Fruit fly (Drosophila melanogaster) whole organism, embryonic: ENCODE measurements around the gene mTTF.

ENCODE experiments used
- Antp ChIP-seq: fragments of 200-800 bp; sonication (Bioruptor generic); optimal IDR thresholded peaks from 3 replicates; lab custom pipeline; 2016; ENCODE audit warnings: missing biosample characterization, missing genetic modification characterization
- Awh ChIP-seq: fragments of 200-800 bp; sonication (Bioruptor generic); IDR thresholded peaks from 2 replicates; pipeline ENCODE4, ENCODE4 v1.3.6; 2022; ENCODE audit warnings: missing biosample characterization, missing genetic modification characterization
- CG10366 ChIP-seq: fragments of 200-800 bp; sonication (Bioruptor generic); IDR thresholded peaks from 2 replicates; pipeline ENCODE4 v1.3.6; 2022; ENCODE audit warnings: missing biosample characterization, missing genetic modification characterization
- CG11723 ChIP-seq: fragments of 200-800 bp; sonication (Bioruptor generic); optimal IDR thresholded peaks from 2 replicates; lab custom pipeline; 2017; ENCODE audit warnings: missing biosample characterization, mild to moderate bottlenecking, missing genetic modification characterization
- CG14965 ChIP-seq: fragments of 200-800 bp; sonication (Bioruptor generic); optimal IDR thresholded peaks from 2 replicates; lab custom pipeline; 2016; ENCODE audit warnings: missing biosample characterization, missing genetic modification characterization, borderline replicate concordance
- CG1529 ChIP-seq: fragments of 200-800 bp; sonication (Bioruptor generic); optimal IDR thresholded peaks from 3 replicates; lab custom pipeline; 2018; ENCODE audit warnings: missing biosample characterization, missing genetic modification characterization
- CG1602 ChIP-seq: fragments of 200-800 bp; sonication (Bioruptor generic); optimal IDR thresholded peaks from 3 replicates; lab custom pipeline; 2016; ENCODE audit warnings: missing biosample characterization, missing genetic modification characterization
- CG17359 ChIP-seq: fragments of 200-800 bp; sonication (Bioruptor generic); optimal IDR thresholded peaks from 3 replicates; lab custom pipeline; 2018; ENCODE audit warnings: missing biosample characterization, mild to moderate bottlenecking, missing genetic modification characterization, moderate library complexity
- CG18011 ChIP-seq: fragments of 200-800 bp; sonication (Bioruptor generic); optimal IDR thresholded peaks from 2 replicates; lab custom pipeline; 2017; ENCODE audit warnings: missing biosample characterization, missing genetic modification characterization, mild to moderate bottlenecking, moderate library complexity, missing genotype
- CG3163 ChIP-seq: fragments of 200-800 bp; sonication (Bioruptor generic); optimal IDR thresholded peaks from 3 replicates; lab custom pipeline; 2016; ENCODE audit warnings: missing biosample characterization, missing genetic modification characterization
- CG32772 ChIP-seq: fragments of 200-800 bp; sonication (Bioruptor generic); IDR thresholded peaks from 2 replicates; pipeline ENCODE4 v1.3.6; 2022; ENCODE audit warnings: missing biosample characterization, missing genetic modification characterization
- CG4424 ChIP-seq: fragments of 200-800 bp; sonication (Bioruptor generic); optimal IDR thresholded peaks from 3 replicates; lab custom pipeline; 2016; ENCODE audit warnings: missing biosample characterization, missing genetic modification characterization
- CG4854 ChIP-seq: fragments of 200-800 bp; sonication (Bioruptor generic); optimal IDR thresholded peaks from 2 replicates; lab custom pipeline; 2016; ENCODE audit warnings: missing biosample characterization, missing genetic modification characterization, inconsistent platforms
- CG5180 ChIP-seq: fragments of 200-800 bp; sonication (Bioruptor generic); optimal IDR thresholded peaks from 3 replicates; lab custom pipeline; 2017; ENCODE audit warnings: missing biosample characterization, missing genetic modification characterization, mild to moderate bottlenecking, moderate library complexity, missing genetic modification reagents
- CG6854 ChIP-seq: fragments of 200-800 bp; sonication (Bioruptor generic); optimal IDR thresholded peaks from 3 replicates; lab custom pipeline; 2017; ENCODE audit warnings: missing biosample characterization, mild to moderate bottlenecking, missing genetic modification characterization
- CG7357 ChIP-seq: fragments of 200-800 bp; sonication (Bioruptor generic); IDR thresholded peaks from 3 replicates; pipeline ENCODE4 v1.3.6; 2022; ENCODE audit warnings: missing biosample characterization, missing genetic modification characterization
- CG7963 ChIP-seq: fragments of 200-800 bp; sonication (Bioruptor generic); IDR thresholded peaks from 3 replicates; pipeline ENCODE4 v1.3.6; 2022; ENCODE audit warnings: missing biosample characterization, missing genetic modification characterization; ENCODE audit not compliant: partially characterized antibody
- CG9817 ChIP-seq: fragments of 200-800 bp; sonication (Bioruptor generic); optimal IDR thresholded peaks from 2 replicates; lab custom pipeline; 2018; ENCODE audit warnings: missing biosample characterization, mild to moderate bottlenecking, missing genetic modification characterization, moderate library complexity
- CHES-1-like ChIP-seq: fragments of 200-800 bp; sonication (Bioruptor generic); optimal IDR thresholded peaks from 2 replicates; lab custom pipeline; 2016; ENCODE audit warnings: missing biosample characterization, missing genetic modification characterization
- Dek ChIP-seq: fragments of 200-800 bp; sonication (Bioruptor generic); optimal IDR thresholded peaks from 3 replicates; lab custom pipeline; 2019; ENCODE audit warnings: missing biosample characterization, mild to moderate bottlenecking, missing genetic modification characterization, moderate library complexity
- HLH3B ChIP-seq: fragments of 200-800 bp; sonication (Bioruptor generic); IDR thresholded peaks from 2 replicates; pipeline ENCODE4 v1.3.6; 2022; ENCODE audit warnings: missing biosample characterization, missing genetic modification characterization
- MBD-R2 ChIP-seq: fragments of 200-800 bp; sonication (Bioruptor generic); IDR thresholded peaks from 2 replicates; pipeline ENCODE4 v1.3.6; 2022; ENCODE audit warnings: missing biosample characterization, missing genetic modification characterization
- MTF-1 ChIP-seq: fragments of 200-800 bp; sonication (Bioruptor generic); optimal IDR thresholded peaks from 2 replicates; lab custom pipeline; 2018; ENCODE audit warnings: missing biosample characterization, mild to moderate bottlenecking, missing genetic modification characterization, borderline replicate concordance
- Nf-YA ChIP-seq: fragments of 200-800 bp; sonication (Bioruptor generic); IDR thresholded peaks from 2 replicates; pipeline ENCODE4 v1.3.6; 2022; ENCODE audit warnings: missing biosample characterization, missing genetic modification characterization
- Oaz ChIP-seq: fragments of 200-800 bp; sonication (Bioruptor generic); IDR thresholded peaks from 2 replicates; pipeline ENCODE4 v1.3.6; 2022; ENCODE audit warnings: missing biosample characterization, missing genetic modification characterization
- Ptx1 ChIP-seq: fragments of 200-800 bp; sonication (Bioruptor generic); IDR thresholded peaks from 2 replicates; pipeline ENCODE4 v1.3.6; 2022; ENCODE audit warnings: missing biosample characterization, missing genetic modification characterization
- Stat92E ChIP-seq, 3 experiments: fragments of >200 bp in 2 of 3; fragments of 200-800 bp in 1 of 3; sonication (Bioruptor generic) in 1 of 3; optimal IDR thresholded peaks; 2 replicates each; lab custom pipeline; 2017 to 2019; ENCODE audit warnings: missing biosample characterization in 3 of 3, missing genetic modification characterization in 3 of 3, mild to moderate bottlenecking in 1 of 3, moderate library complexity in 1 of 3
- Tbp ChIP-seq: fragments of >200 bp; optimal IDR thresholded peaks from 2 replicates; lab custom pipeline; 2018; ENCODE audit warnings: missing biosample characterization, missing genetic modification characterization
- Usf ChIP-seq: fragments of 200-800 bp; sonication (Bioruptor generic); optimal IDR thresholded peaks from 2 replicates; lab custom pipeline; 2017; ENCODE audit warnings: missing genotype, missing biosample characterization, missing genetic modification characterization
- ac ChIP-seq: fragments of 200-800 bp; sonication (Bioruptor generic); optimal IDR thresholded peaks from 3 replicates; lab custom pipeline; 2017; ENCODE audit warnings: missing biosample characterization, mild to moderate bottlenecking, missing genetic modification characterization
- bab2 ChIP-seq: fragments of 200-800 bp; sonication (Bioruptor generic); optimal IDR thresholded peaks from 2 replicates; lab custom pipeline; 2016; ENCODE audit warnings: missing biosample characterization, missing genetic modification characterization
- br ChIP-seq: fragments of >200 bp; optimal IDR thresholded peaks from 2 replicates; lab custom pipeline; 2017
- bsh ChIP-seq, 2 experiments: fragments of 200-800 bp; sonication (Bioruptor generic); optimal IDR thresholded peaks; 2 replicates each; lab custom pipeline; 2017 to 2018; ENCODE audit warnings: mild to moderate bottlenecking in 2 of 2, missing biosample characterization in 2 of 2, missing genetic modification characterization in 2 of 2, moderate library complexity in 1 of 2
- crc ChIP-seq: fragments of 200-800 bp; sonication (Bioruptor generic); optimal IDR thresholded peaks from 2 replicates; lab custom pipeline; 2016; ENCODE audit warnings: missing biosample characterization, missing genetic modification characterization
- disco-r ChIP-seq: fragments of 200-800 bp; sonication (Bioruptor generic); optimal IDR thresholded peaks from 2 replicates; lab custom pipeline; 2016; ENCODE audit warnings: missing biosample characterization, missing genetic modification characterization
- dmrt99B ChIP-seq: fragments of 200-800 bp; sonication (Bioruptor generic); optimal IDR thresholded peaks from 2 replicates; lab custom pipeline; 2018; ENCODE audit warnings: missing biosample characterization, mild to moderate bottlenecking, missing genetic modification characterization, moderate library complexity
- fd3F ChIP-seq: fragments of 200-800 bp; sonication (Bioruptor generic); optimal IDR thresholded peaks from 2 replicates; lab custom pipeline; 2018; ENCODE audit warnings: missing biosample characterization, mild to moderate bottlenecking, missing genetic modification characterization, moderate library complexity
- grn ChIP-seq: fragments of 200-800 bp; sonication (Bioruptor generic); optimal IDR thresholded peaks from 3 replicates; lab custom pipeline; 2017; ENCODE audit warnings: missing biosample characterization, missing genetic modification characterization
- h ChIP-seq: fragments of >200 bp; optimal IDR thresholded peaks from 2 replicates; lab custom pipeline; 2017
- hth ChIP-seq: fragments of >200 bp; optimal IDR thresholded peaks from 2 replicates; lab custom pipeline; 2017; ENCODE audit warnings: inconsistent platforms
- kah ChIP-seq: fragments of 200-800 bp; sonication (Bioruptor generic); optimal IDR thresholded peaks from 2 replicates; lab custom pipeline; 2018; ENCODE audit warnings: missing biosample characterization, mild to moderate bottlenecking, missing genetic modification characterization
- kni ChIP-seq: fragments of 200-800 bp; sonication (Bioruptor generic); optimal IDR thresholded peaks from 3 replicates; lab custom pipeline; 2017; ENCODE audit warnings: mild to moderate bottlenecking, missing biosample characterization, missing genetic modification reagents, missing genetic modification characterization
- pfk ChIP-seq: fragments of 200-800 bp; sonication (Bioruptor generic); optimal IDR thresholded peaks from 2 replicates; lab custom pipeline; 2018; ENCODE audit warnings: missing biosample characterization, mild to moderate bottlenecking, missing genetic modification characterization, moderate library complexity
- sens ChIP-seq: fragments of 200-800 bp; sonication (Bioruptor generic); peaks from one replicate; lab custom pipeline; 2016; ENCODE audit warnings: missing biosample characterization, missing genetic modification characterization
- sna ChIP-seq: fragments of 200-800 bp; sonication (Bioruptor generic); IDR thresholded peaks from 2 replicates; pipeline ENCODE4 v1.3.6; 2022; ENCODE audit warnings: missing biosample characterization, missing genetic modification characterization; ENCODE audit not compliant: partially characterized antibody
- sr ChIP-seq: fragments of 200-800 bp; sonication (Bioruptor generic); IDR thresholded peaks from 3 replicates; pipeline ENCODE4 v1.3.6; 2022; ENCODE audit warnings: missing biosample characterization, missing genetic modification characterization
- sug ChIP-seq: fragments of 200-800 bp; optimal IDR thresholded peaks from 2 replicates; lab custom pipeline; 2019; ENCODE audit warnings: missing biosample characterization, mild to moderate bottlenecking, missing genetic modification characterization, moderate library complexity
- trh ChIP-seq: fragments of 200-800 bp; sonication (Bioruptor generic); optimal IDR thresholded peaks from 2 replicates; lab custom pipeline; 2016; ENCODE audit warnings: missing biosample characterization, missing genetic modification characterization
- tx ChIP-seq: fragments of 200-800 bp; sonication (Bioruptor generic); optimal IDR thresholded peaks from 2 replicates; lab custom pipeline; 2016; ENCODE audit warnings: missing biosample characterization, missing genetic modification characterization
- wor ChIP-seq: fragments of 200-800 bp; sonication (Bioruptor generic); IDR thresholded peaks from 2 replicates; pipeline ENCODE4 v1.3.6; 2022; ENCODE audit warnings: missing biosample characterization, missing genetic modification characterization
- yki ChIP-seq: fragments of >200 bp; optimal IDR thresholded peaks from 3 replicates; lab custom pipeline; 2018
- zen ChIP-seq: fragments of 200-800 bp; sonication (Bioruptor generic); optimal IDR thresholded peaks from 3 replicates; lab custom pipeline; 2018; ENCODE audit warnings: missing biosample characterization, mild to moderate bottlenecking, missing genetic modification characterization, moderate library complexity

The mTTF gene

DNA sequence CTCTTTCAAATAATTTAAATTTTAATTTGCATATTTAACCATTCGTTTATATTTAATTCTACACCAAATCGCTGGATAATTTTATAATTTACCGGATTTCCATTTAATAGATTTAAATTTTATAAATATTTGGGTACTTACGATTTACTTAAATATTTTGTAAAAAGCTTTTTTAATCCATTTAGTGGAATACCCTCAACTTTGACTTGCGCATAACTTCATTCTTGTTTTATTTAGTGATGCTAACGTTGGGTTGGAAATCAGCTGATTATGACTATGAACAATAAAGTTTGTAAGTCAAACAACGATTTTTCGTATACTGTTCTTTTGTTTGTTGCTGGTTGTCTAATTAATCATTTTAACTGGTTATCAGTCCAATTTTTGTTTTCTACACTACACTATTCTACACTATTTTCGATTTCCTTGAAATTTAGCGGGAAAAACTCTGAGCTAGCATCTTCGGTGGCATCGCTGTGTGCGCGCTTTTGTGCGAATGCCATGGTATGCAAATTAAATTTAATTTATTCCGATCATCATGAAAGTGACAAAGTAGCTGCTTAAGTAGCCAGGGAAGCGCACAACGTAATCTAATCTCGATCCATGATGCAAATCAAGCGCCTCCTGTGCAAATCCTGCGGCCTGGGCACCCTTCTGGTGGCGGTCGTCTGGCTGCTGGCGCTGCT lies 10.3 kb upstream of the mTTF start, which contains the start of gene Pgant35A (continued):
- TF ChIP-seq CG5180, result no peak
- TF ChIP-seq Antp (GFP tag; lab: Kevin White, UChicago), result no peak
- no peak for TF ChIP-seq fd3F (GFP tag; lab: Kevin White, UChicago)
- no peak for TF ChIP-seq h (lab: Kevin White, UChicago)
- no peak for TF ChIP-seq sna (GFP tag; lab: Robert Waterston, UW)
- no peak for TF ChIP-seq grn
- TF ChIP-seq crc (GFP tag; lab: Kevin White, UChicago), result no peak
- TF ChIP-seq CG4854 (GFP tag; lab: Kevin White, UChicago), result no peak
- no peak for TF ChIP-seq CG1529 (GFP tag; lab: Kevin White, UChicago)
- TF ChIP-seq CG18011 (GFP tag; lab: Kevin White, UChicago), result peak; percentile 23
- TF ChIP-seq kni, result no peak
- TF ChIP-seq pfk (GFP tag; lab: Kevin White, UChicago), result no peak
- no peak for TF ChIP-seq ac (GFP tag; lab: Kevin White, UChicago)
- TF ChIP-seq MBD-R2, result peak; percentile 83
- peak; percentile 40 for TF ChIP-seq bab2 (GFP tag; lab: Kevin White, UChicago)
- no peak for TF ChIP-seq yki
- TF ChIP-seq hth (lab: Kevin White, UChicago), result no peak
- no peak for TF ChIP-seq CG7357 (GFP tag; lab: Robert Waterston, UW)
- no peak for TF ChIP-seq CG32772
- peak; percentile 1 for TF ChIP-seq zen (tag; lab: Kevin White, UChicago)
- no peak for TF ChIP-seq CG6854 (GFP tag; lab: Kevin White, UChicago)
- TF ChIP-seq wor (GFP tag; lab: Robert Waterston, UW), result no peak
- TF ChIP-seq tx (GFP tag; lab: Kevin White, UChicago), result peak; percentile 9
- peak; percentile 45 for TF ChIP-seq sug (tag; lab: Kevin White, UChicago)
- TF ChIP-seq sr (GFP tag; lab: Robert Waterston, UW), result no peak
- TF ChIP-seq CG9817 (tag; lab: Kevin White, UChicago), result peak; percentile 27
- TF ChIP-seq CG1602 (GFP tag; lab: Kevin White, UChicago), result no peak
- 0 out of 2 replicates have a peak, but pooled peaks have one; percentile 31 for TF ChIP-seq Ptx1
- TF ChIP-seq CG11723, result no peak
- no peak for TF ChIP-seq br (lab: Kevin White, UChicago)
- TF ChIP-seq CG3163, result peak; percentile 36
- TF ChIP-seq CG7963 (GFP tag; lab: Robert Waterston, UW), result no peak
- no peak for TF ChIP-seq CG10366 (GFP tag; lab: Robert Waterston, UW)
- TF ChIP-seq CG4424 (GFP tag; lab: Kevin White, UChicago), result no peak
- peak; percentile 55 for TF ChIP-seq sens (GFP tag; lab: Kevin White, UChicago)
- no peak for TF ChIP-seq disco-r (GFP tag; lab: Kevin White, UChicago)
- TF ChIP-seq Stat92E (GFP tag; optimal IDR thresholded peaks at IDR 0.05; lab: Kevin White, UChicago), result no peak
- TF ChIP-seq trh (GFP tag; lab: Kevin White, UChicago), result no peak
- TF ChIP-seq CHES-1-like (GFP tag; lab: Kevin White, UChicago), result peak; percentile 67
- TF ChIP-seq CG14965 (GFP tag; lab: Kevin White, UChicago), result no peak
- TF ChIP-seq HLH3B (GFP tag; lab: Robert Waterston, UW), result peak; percentile 20; the same call in 1 of the 2 replicates
- TF ChIP-seq Dek (tag; lab: Kevin White, UChicago), result peak; percentile 31
- TF ChIP-seq bsh (GFP tag; optimal IDR thresholded peaks at IDR 0.05; lab: Kevin White, UChicago), result peak in 1 of 2 experiments; percentile 55
- TF ChIP-seq dmrt99B (tag; lab: Kevin White, UChicago), result peak; percentile 32
- TF ChIP-seq Usf (GFP tag; lab: Kevin White, UChicago), result no peak
- TF ChIP-seq MTF-1, result no peak
- no peak for TF ChIP-seq Awh (GFP tag; lab: Robert Waterston, UW)
- TF ChIP-seq Oaz (GFP tag; lab: Robert Waterston, UW), result no peak
- TF ChIP-seq CG17359, result peak; percentile 5
- no peak for TF ChIP-seq kah (GFP tag; lab: Kevin White, UChicago)
- no peak for TF ChIP-seq Tbp (GFP tag; lab: Kevin White, UChicago)
- TF ChIP-seq Nf-YA (GFP tag; lab: Robert Waterston, UW), result no peak
